Fruit fly (Drosophila melanogaster): Measurements from ENCODE around the gene CG31142.
A peak's percentile ranks its signal among the peaks of the same experiment; 100 is the strongest.

Gene CG31142

DNA sequence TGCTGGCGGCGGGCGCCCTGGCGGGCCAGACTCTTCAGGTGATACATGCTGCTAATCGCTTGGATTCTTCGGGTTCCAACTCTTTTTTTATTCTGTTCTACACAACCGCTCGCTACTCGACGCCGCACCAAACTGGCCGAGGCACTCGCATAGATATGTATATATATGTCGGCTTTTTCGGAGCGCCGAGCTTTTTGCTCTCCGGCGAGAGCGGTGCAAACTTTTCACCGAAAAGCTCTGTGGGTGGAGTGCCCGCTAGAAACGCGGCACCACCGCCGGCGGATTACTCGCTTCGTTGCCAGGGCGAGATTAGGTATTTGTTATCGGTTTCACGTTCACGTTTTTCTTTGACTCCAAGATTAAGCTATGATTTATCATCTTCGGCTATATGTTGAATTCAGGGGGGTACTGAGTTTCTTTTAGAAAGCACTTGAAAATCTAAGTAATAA, 13.9 kb downstream of the CG31142 start, which contains the start of gene Gdh (continued):
- TF ChIP-seq CG7987 (GFP tag; optimal IDR thresholded peaks at IDR 0.05) (peak; percentile 58), Bdp1 (GFP tag; optimal IDR thresholded peaks at IDR 0.05) (no peak), CG4820 (GFP tag; optimal IDR thresholded peaks at IDR 0.05) (no peak), MTF-1 (GFP tag; optimal IDR thresholded peaks at IDR 0.05; ENCODE audit: borderline replicate concordance) (peak; percentile 49), stwl (tag; optimal IDR thresholded peaks at IDR 0.05) (no peak), dm (GFP tag; optimal IDR thresholded peaks at IDR 0.05) (no peak), CG2120 (GFP tag; optimal IDR thresholded peaks at IDR 0.05) (peak; percentile 9), eyg (GFP tag; optimal IDR thresholded peaks at IDR 0.05) (no peak), croc (GFP tag; conservative IDR thresholded peaks at IDR 0.05) (no peak), CG3065 (GFP tag; optimal IDR thresholded peaks at IDR 0.05) (no peak), sens-2 (GFP tag; IDR thresholded peaks at IDR 0.05) (no peak), CG6272 (GFP tag; IDR thresholded peaks at IDR 0.05) (0 out of 2 replicates have a peak, but pooled peaks have one; percentile 14), peb (GFP tag; IDR thresholded peaks at IDR 0.05) (no peak), D19A (tag; optimal IDR thresholded peaks at IDR 0.05) (no peak), Med (GFP tag) (peak; percentile 94), disco-r (GFP tag; optimal IDR thresholded peaks at IDR 0.05) (no peak), rib (GFP tag; IDR thresholded peaks at IDR 0.05) (0 out of 2 replicates have a peak, but pooled peaks have one; percentile 49), Neu2 (GFP tag; optimal IDR thresholded peaks at IDR 0.05; ENCODE audit: borderline replicate concordance) (no peak), usp (GFP tag; optimal IDR thresholded peaks at IDR 0.05) (no peak), CG7786 (GFP tag; optimal IDR thresholded peaks at IDR 0.05) (no peak), CG4360 (GFP tag; IDR thresholded peaks at IDR 0.05) (no peak), kni (GFP tag; optimal IDR thresholded peaks at IDR 0.05) (no peak), amos (GFP tag; IDR thresholded peaks at IDR 0.05; ENCODE audit: partially characterized antibody) (peak; percentile 60; the same call in 1 of the 2 replicates), tgo (GFP tag; IDR thresholded peaks at IDR 0.05) (no peak), lov (optimal IDR thresholded peaks at IDR 0.05) (no peak), lov (GFP tag; IDR thresholded peaks at IDR 0.05) (no peak), CG2116 (GFP tag; optimal IDR thresholded peaks at IDR 0.05) (no peak), nmo (GFP tag; optimal IDR thresholded peaks at IDR 0.05) (no peak), Adf1 (GFP tag; IDR thresholded peaks at IDR 0.05) (peak; percentile 69; the same call in 1 of the 2 replicates), CG11085 (GFP tag; IDR thresholded peaks at IDR 0.05) (peak; percentile 26; the same call in 1 of the 2 replicates), CG8359 (GFP tag; optimal IDR thresholded peaks at IDR 0.05; ENCODE audit: borderline replicate concordance) (no peak), ems (GFP tag; optimal IDR thresholded peaks at IDR 0.05) (peak; percentile 28), gem (tag; optimal IDR thresholded peaks at IDR 0.05) (no peak), ssp (GFP tag; IDR thresholded peaks at IDR 0.05) (no peak), ham (GFP tag; IDR thresholded peaks at IDR 0.05) (no peak), chn (GFP tag; optimal IDR thresholded peaks at IDR 0.05) (no peak), shn (GFP tag; optimal IDR thresholded peaks at IDR 0.05) (no peak), btn (GFP tag; optimal IDR thresholded peaks at IDR 0.05) (no peak), CG7928 (GFP tag; optimal IDR thresholded peaks at IDR 0.05) (no peak), kay (GFP tag; optimal IDR thresholded peaks at IDR 0.05) (no peak), CG10321 (GFP tag; IDR thresholded peaks at IDR 0.05) (no peak), onecut (GFP tag; IDR thresholded peaks at IDR 0.05) (peak; percentile 43), Awh (GFP tag; IDR thresholded peaks at IDR 0.05) (peak; percentile 60; the same call in 1 of the 2 replicates), slou (GFP tag; optimal IDR thresholded peaks at IDR 0.05) (no peak), CG2875 (GFP tag; optimal IDR thresholded peaks at IDR 0.05) (no peak), Scr (GFP tag; IDR thresholded peaks at IDR 0.05; ENCODE audit: partially characterized antibody) (peak; percentile 49), CG11093 (GFP tag; IDR thresholded peaks at IDR 0.05) (no peak), kah (GFP tag; optimal IDR thresholded peaks at IDR 0.05) (peak; percentile 26), CG30020 (tag; optimal IDR thresholded peaks at IDR 0.05) (no peak), CG6854 (GFP tag; optimal IDR thresholded peaks at IDR 0.05) (peak; percentile 53), Dek (tag; optimal IDR thresholded peaks at IDR 0.05) (no peak), zen2 (GFP tag; IDR thresholded peaks at IDR 0.05; ENCODE audit: partially characterized antibody) (peak; percentile 76; the same call in 2 of the 3 replicates)

All from whole organism, embryonic.